Worm (Caenorhabditis elegans) whole organism, L4 larva: ENCODE results near the gene rbm-7.
A peak's percentile ranks its signal among the peaks of the same experiment; 100 is the strongest.

Experiments
- F26F4.8 ChIP-seq: fragments of 200-800 bp; sonication (Bioruptor generic); conservative IDR thresholded peaks from 2 replicates; pipeline ENCODE4 v1.3.6; 2022; ENCODE audit warnings: missing genetic modification characterization, missing compliant biosample characterization
- Y48G9A.11 ChIP-seq: fragments of 200-800 bp; sonication (Bioruptor generic); IDR thresholded peaks from 2 replicates; pipeline ENCODE4 v1.3.6; 2022; ENCODE audit warnings: missing genetic modification reagents, missing genetic modification characterization, missing compliant biosample characterization
- ZK337.2 ChIP-seq: fragments of 200-800 bp; sonication (Bioruptor generic); IDR thresholded peaks from 2 replicates; pipeline ENCODE4 v1.3.6; 2022; ENCODE audit warnings: missing genetic modification reagents, missing genetic modification characterization, missing compliant biosample characterization
- ZK546.5 ChIP-seq, 2 experiments: sonication (generic microtip); optimal IDR thresholded peaks; 2 replicates each; lab custom pipeline; 2017; ENCODE audit warnings: missing biosample characterization in 2 of 2, missing genetic modification characterization in 2 of 2
- arid-1 ChIP-seq: fragments of 200-800 bp; sonication (Bioruptor generic); conservative IDR thresholded peaks from 2 replicates; pipeline ENCODE4 v1.3.6; 2022; ENCODE audit warnings: missing genetic modification reagents, missing genetic modification characterization, missing compliant biosample characterization
- ceh-28 ChIP-seq: fragments of 150-350 bp; optimal IDR thresholded peaks from 2 replicates; lab custom pipeline; 2014; ENCODE audit warnings: missing biosample characterization, missing genetic modification reagents, missing genetic modification characterization
- daf-16 ChIP-seq, 3 experiments: sonication (generic microtip); optimal IDR thresholded peaks; 2 replicates each; lab custom pipeline; 2016 to 2017; ENCODE audit warnings: missing genetic modification characterization in 3 of 3, missing genetic modification reagents in 3 of 3, mild to moderate bottlenecking in 2 of 3, missing compliant biosample characterization in 2 of 3, missing biosample characterization in 1 of 3, moderate library complexity in 1 of 3
- daf-19 ChIP-seq: fragments of 200-800 bp; sonication (Bioruptor generic); conservative IDR thresholded peaks from 2 replicates; pipeline ENCODE4 v1.3.6; 2022; ENCODE audit warnings: missing genetic modification characterization, missing compliant biosample characterization
- dmd-6 ChIP-seq: fragments of 200-800 bp; sonication (Bioruptor generic); IDR thresholded peaks from 2 replicates; pipeline ENCODE4 v1.3.6; 2022; ENCODE audit warnings: missing genetic modification reagents, missing genetic modification characterization, missing compliant biosample characterization
- duxl-1 ChIP-seq: sonication (generic microtip); optimal IDR thresholded peaks from 2 replicates; lab custom pipeline; 2016; ENCODE audit warnings: mild to moderate bottlenecking, missing genetic modification characterization, moderate library complexity, missing compliant biosample characterization; ENCODE audit not compliant: poor library complexity
- dve-1 ChIP-seq: sonication (generic microtip); optimal IDR thresholded peaks from 2 replicates; lab custom pipeline; 2017; ENCODE audit warnings: antibody characterized with exemption, mild to moderate bottlenecking, missing genetic modification characterization, missing compliant biosample characterization; ENCODE audit not compliant: insufficient read depth
- fkh-10 ChIP-seq: fragments of 150-350 bp; optimal IDR thresholded peaks from 2 replicates; lab custom pipeline; 2014; ENCODE audit warnings: missing biosample characterization, missing genetic modification reagents, missing genetic modification characterization
- hlh-30 ChIP-seq: sonication (generic microtip); optimal IDR thresholded peaks from 2 replicates; lab custom pipeline; 2017; ENCODE audit warnings: antibody characterized with exemption, mild to moderate bottlenecking, missing genetic modification characterization, missing compliant biosample characterization; ENCODE audit not compliant: insufficient read depth
- jun-1 ChIP-seq: fragments of 150-350 bp; optimal IDR thresholded peaks from 2 replicates; lab custom pipeline; 2014; ENCODE audit warnings: missing biosample characterization, missing genetic modification reagents, missing genetic modification characterization
- lim-7 ChIP-seq: fragments of 200-800 bp; sonication (Bioruptor generic); IDR thresholded peaks from 2 replicates; pipeline ENCODE4 v1.3.6; 2022; ENCODE audit warnings: missing genetic modification characterization, missing compliant biosample characterization
- lin-13 ChIP-seq: fragments of 150-350 bp; optimal IDR thresholded peaks from 2 replicates; lab custom pipeline; 2014; ENCODE audit warnings: missing biosample characterization, missing genetic modification reagents, missing genetic modification characterization
- mes-2 ChIP-seq: sonication (generic microtip); optimal IDR thresholded peaks from 2 replicates; lab custom pipeline; 2016; ENCODE audit warnings: missing genotype, mild to moderate bottlenecking, missing genetic modification characterization, missing compliant biosample characterization; ENCODE audit not compliant: poor library complexity, severe bottlenecking
- mxl-2 ChIP-seq: fragments of 200-800 bp; sonication (Bioruptor generic); conservative IDR thresholded peaks from 2 replicates; pipeline ENCODE4 v1.3.6; 2022; ENCODE audit warnings: missing genetic modification reagents, missing genetic modification characterization, missing compliant biosample characterization
- nhr-11 ChIP-seq: fragments of 150-350 bp; optimal IDR thresholded peaks from 2 replicates; lab custom pipeline; 2014; ENCODE audit warnings: missing biosample characterization, missing genetic modification characterization
- nhr-42 ChIP-seq: fragments of 200-800 bp; sonication (Bioruptor generic); IDR thresholded peaks from 2 replicates; pipeline ENCODE4 v1.3.6; 2022; ENCODE audit warnings: missing genetic modification characterization, missing compliant biosample characterization
- nhr-76 ChIP-seq: fragments of 150-350 bp; optimal IDR thresholded peaks from 2 replicates; lab custom pipeline; 2014; ENCODE audit warnings: missing biosample characterization, missing genetic modification characterization
- pha-4 ChIP-seq, 2 experiments: fragments of 150-350 bp in 1 of 2; fragments of 200-800 bp in 1 of 2; sonication (Bioruptor generic) in 1 of 2; IDR thresholded peaks in 1 of 2; optimal IDR thresholded peaks in 1 of 2; 2 replicates each; pipeline versions ENCODE4 v1.3.6 to Lab custom; 2014 to 2022; ENCODE audit warnings: missing genetic modification characterization in 2 of 2, missing genetic modification reagents in 2 of 2, missing biosample characterization in 1 of 2, missing compliant biosample characterization in 1 of 2
- saeg-2 ChIP-seq: fragments of 200-800 bp; sonication (Bioruptor generic); IDR thresholded peaks from 2 replicates; pipeline ENCODE4 v1.3.6; 2022; ENCODE audit warnings: missing genetic modification reagents, missing genetic modification characterization, missing compliant biosample characterization
- sdz-12 ChIP-seq: fragments of 200-800 bp; sonication (Bioruptor generic); optimal IDR thresholded peaks from 2 replicates; lab custom pipeline; 2018; ENCODE audit warnings: mild to moderate bottlenecking, missing genetic modification characterization, missing compliant biosample characterization
- snpc-4 ChIP-seq: fragments of 150-350 bp; optimal IDR thresholded peaks from 2 replicates; lab custom pipeline; 2014; ENCODE audit warnings: missing biosample characterization, missing genetic modification characterization
- spr-1 ChIP-seq: sonication (generic microtip); optimal IDR thresholded peaks from 2 replicates; lab custom pipeline; 2016; ENCODE audit warnings: mild to moderate bottlenecking, missing genetic modification characterization, missing compliant biosample characterization
- tra-1 ChIP-seq: fragments of 200-800 bp; sonication (Bioruptor generic); IDR thresholded peaks from 2 replicates; pipeline ENCODE4 v1.3.6; 2022; ENCODE audit warnings: missing genetic modification reagents, missing genetic modification characterization, missing compliant biosample characterization
- unc-39 ChIP-seq: sonication (generic microtip); optimal IDR thresholded peaks from 2 replicates; lab custom pipeline; 2017; ENCODE audit warnings: missing biosample characterization, missing genetic modification characterization
- unc-62 ChIP-seq, 3 experiments: fragments of 150-350 bp in 1 of 3; sonication (generic microtip); optimal IDR thresholded peaks in 2 of 3; peaks in 1 of 3; 1 replicate in 1 of 3; 2 replicates in 2 of 3; lab custom pipeline; 2014 to 2017; ENCODE audit warnings: missing biosample characterization in 3 of 3, missing genetic modification characterization in 3 of 3, missing genetic modification reagents in 3 of 3, missing genotype in 1 of 3
- zfp-2 ChIP-seq: sonication (generic microtip); optimal IDR thresholded peaks from 2 replicates; lab custom pipeline; 2016; ENCODE audit warnings: mild to moderate bottlenecking, missing genetic modification characterization, missing compliant biosample characterization
- ztf-11 ChIP-seq: fragments of 150-350 bp; optimal IDR thresholded peaks from 2 replicates; lab custom pipeline; 2014; ENCODE audit warnings: missing biosample characterization, missing genetic modification characterization
- ztf-7 ChIP-seq: fragments of 150-350 bp; optimal IDR thresholded peaks from 2 replicates; lab custom pipeline; 2014; ENCODE audit warnings: missing biosample characterization, missing genetic modification characterization

Gene rbm-7

ce11 chrIII:12904987-12905541 is 26.6 kb downstream of the rbm-7 start, which contains the start of gene cox-5A (continued):
- TF ChIP-seq saeg-2 (GFP tag; lab: Robert Waterston, UW) (peak; percentile 97), sdz-12 (GFP tag; lab: Kevin White, UChicago) (peak; percentile 81), hlh-30 (tag; lab: Kevin White, UChicago) (peak; percentile 98), nhr-11 (tag; lab: Kevin White, UChicago) (peak; percentile 98), F26F4.8 (GFP tag; lab: Robert Waterston, UW) (no peak), Y48G9A.11 (GFP tag; lab: Robert Waterston, UW) (peak; percentile 90), snpc-4 (tag; lab: Kevin White, UChicago) (peak; percentile 67), mxl-2 (GFP tag; lab: Robert Waterston, UW) (peak; percentile 76; the same call in 1 of the 2 replicates), duxl-1 (tag; lab: Kevin White, UChicago) (peak; percentile 97), arid-1 (GFP tag; lab: Robert Waterston, UW) (peak; percentile 98), nhr-42 (peak; percentile 98), dve-1 (peak; percentile 100), pha-4 (GFP tag; IDR thresholded peaks at IDR 0.05; lab: Robert Waterston, UW) (peak; percentile 99), pha-4 (tag; optimal IDR thresholded peaks at IDR 0.05; lab: Kevin White, UChicago) (peak; percentile 99), unc-62 (GFP tag; optimal IDR thresholded peaks at IDR 0.05 in 1 of 2; lab: Kevin White, UChicago) (peak in 1 of 2 experiments; percentile 100), unc-62 (tag; optimal IDR thresholded peaks at IDR 0.05; lab: Kevin White, UChicago) (no peak), ZK337.2 (GFP tag; lab: Robert Waterston, UW) (peak; percentile 77), zfp-2 (peak; percentile 90), unc-39 (no peak), jun-1 (tag; lab: Kevin White, UChicago) (peak; percentile 97), ceh-28 (tag; lab: Kevin White, UChicago) (peak; percentile 95), tra-1 (GFP tag; lab: Robert Waterston, UW) (peak; percentile 96), mes-2 (peak; percentile 98)

DNA sequence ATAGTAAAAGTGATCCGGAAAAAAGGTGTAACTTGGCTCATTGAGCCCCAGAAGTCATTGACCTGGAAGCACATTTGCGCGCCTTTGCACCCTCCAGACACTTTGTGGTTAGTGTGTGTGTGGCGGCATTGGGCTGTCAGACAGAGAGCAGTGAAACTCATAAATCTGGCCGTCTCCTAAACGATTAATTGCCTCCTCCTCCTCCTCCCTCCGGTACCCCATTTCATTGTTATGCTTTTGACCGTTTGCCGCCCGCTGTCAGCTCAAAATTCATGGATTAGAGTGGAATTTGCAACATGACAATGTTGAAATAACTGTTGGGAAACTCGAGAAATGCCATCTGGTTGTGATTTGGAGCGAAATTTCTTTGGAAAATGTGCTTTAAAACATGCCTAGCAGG is 27.6 kb downstream of the rbm-7 start:
- TF ChIP-seq sdz-12 (GFP tag; lab: Kevin White, UChicago) (no peak), lim-7 (no peak), daf-19 (GFP tag; lab: Robert Waterston, UW) (no peak), nhr-42 (no peak), ztf-7 (tag; lab: Kevin White, UChicago) (no peak), nhr-76 (no peak), nhr-11 (tag; lab: Kevin White, UChicago) (no peak), spr-1 (tag; lab: Kevin White, UChicago) (no peak), unc-62 (GFP tag; optimal IDR thresholded peaks at IDR 0.05 in 1 of 2; lab: Kevin White, UChicago) (peak in 1 of 2 experiments; percentile 69), unc-62 (tag; optimal IDR thresholded peaks at IDR 0.05; lab: Kevin White, UChicago) (no peak)

DNA sequence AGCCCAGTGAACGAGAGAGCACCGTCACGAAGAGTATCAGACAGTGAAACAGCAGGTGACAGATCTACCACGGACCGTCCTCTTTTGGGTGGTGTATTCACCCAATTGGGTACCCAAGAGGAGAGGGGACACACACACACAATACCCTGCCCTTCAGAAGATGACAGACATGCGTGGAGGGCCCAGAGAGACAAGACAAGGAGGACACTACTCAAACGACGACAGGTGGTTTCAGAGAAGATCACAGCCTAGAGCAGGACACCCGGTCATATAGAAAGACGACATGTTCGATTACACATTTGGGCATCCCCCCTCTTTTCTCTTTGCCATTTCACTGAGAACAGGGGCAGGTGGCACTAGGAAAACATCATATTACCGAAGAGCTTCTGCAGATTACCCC is 37.5 kb downstream of the rbm-7 start:
- no peak for TF ChIP-seq dmd-6
- TF ChIP-seq unc-62 (GFP tag; optimal IDR thresholded peaks at IDR 0.05 in 1 of 2; lab: Kevin White, UChicago), result peak in 1 of 2 experiments; percentile 50
- no peak for TF ChIP-seq unc-62 (tag; optimal IDR thresholded peaks at IDR 0.05; lab: Kevin White, UChicago)

DNA sequence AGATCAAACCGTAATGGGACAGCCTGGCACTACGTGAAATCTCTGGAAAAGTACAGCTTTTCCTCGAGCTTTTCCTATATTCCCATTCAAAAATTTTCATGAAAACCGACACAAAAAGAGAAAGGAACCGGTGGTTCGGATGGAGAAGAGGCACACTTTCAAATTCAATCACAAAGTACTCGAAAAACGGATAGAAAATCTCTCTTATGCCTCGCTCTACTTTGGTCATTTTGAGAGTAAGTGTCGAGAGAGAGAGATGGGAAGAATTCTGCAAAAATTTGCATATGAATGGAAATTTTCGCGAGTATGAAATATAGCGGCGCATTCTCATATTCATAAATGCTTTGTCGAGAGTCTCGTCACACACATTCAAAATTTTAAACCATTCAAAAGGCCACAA is 38.9 kb downstream of the rbm-7 start:
- TF ChIP-seq fkh-10, result peak; percentile 46
- no peak for TF ChIP-seq ztf-11 (tag; lab: Kevin White, UChicago)
- no peak for TF ChIP-seq daf-16 (GFP tag; optimal IDR thresholded peaks at IDR 0.05; lab: Kevin White, UChicago)
- no peak for TF ChIP-seq daf-16 (tag; optimal IDR thresholded peaks at IDR 0.05; lab: Kevin White, UChicago)
- no peak for TF ChIP-seq mxl-2 (GFP tag; lab: Robert Waterston, UW)
- TF ChIP-seq nhr-11 (tag; lab: Kevin White, UChicago), result no peak
- TF ChIP-seq lin-13 (GFP tag; lab: Kevin White, UChicago), result no peak
- no peak for TF ChIP-seq ZK546.5 (tag; optimal IDR thresholded peaks at IDR 0.05; lab: Kevin White, UChicago)
